Fruit fly (Drosophila melanogaster) whole organism, adult: Measurements from ENCODE around the gene CG12523.

ENCODE experiments used
- CG11617 ChIP-seq: fragments of 200-800 bp; sonication (Bioruptor generic); optimal IDR thresholded peaks from 2 replicates; lab custom pipeline; 2017; ENCODE audit warnings: mild to moderate bottlenecking, missing biosample characterization, missing genetic modification reagents, missing genetic modification characterization
- CG12768 ChIP-seq: fragments of 200-800 bp; sonication (Bioruptor generic); optimal IDR thresholded peaks from 2 replicates; lab custom pipeline; 2017; ENCODE audit warnings: missing biosample characterization, missing genetic modification characterization, mild to moderate bottlenecking, moderate library complexity, missing genetic modification reagents
- CG14711 ChIP-seq: fragments of 200-800 bp; sonication (Bioruptor generic); optimal IDR thresholded peaks from 2 replicates; lab custom pipeline; 2018; ENCODE audit warnings: missing biosample characterization, mild to moderate bottlenecking, missing genetic modification characterization, moderate library complexity
- CG1620 ChIP-seq: fragments of 200-800 bp; sonication (Bioruptor generic); optimal IDR thresholded peaks from 2 replicates; lab custom pipeline; 2016; ENCODE audit warnings: missing biosample characterization, missing genetic modification characterization
- CG33017 ChIP-seq: fragments of 200-800 bp; sonication (Bioruptor generic); optimal IDR thresholded peaks from 2 replicates; lab custom pipeline; 2018; ENCODE audit warnings: missing biosample characterization, mild to moderate bottlenecking, missing genetic modification characterization, moderate library complexity
- CG5204 ChIP-seq: fragments of 200-800 bp; sonication (Bioruptor generic); optimal IDR thresholded peaks from 2 replicates; lab custom pipeline; 2016; ENCODE audit warnings: missing biosample characterization, missing genetic modification characterization
- CG7045 ChIP-seq: fragments of 200-800 bp; sonication (Bioruptor generic); optimal IDR thresholded peaks from 2 replicates; lab custom pipeline; 2017; ENCODE audit warnings: missing biosample characterization, mild to moderate bottlenecking, missing genetic modification characterization
- CG7101 ChIP-seq: fragments of 200-800 bp; sonication (Bioruptor generic); optimal IDR thresholded peaks from 2 replicates; lab custom pipeline; 2018; ENCODE audit warnings: missing biosample characterization, mild to moderate bottlenecking, missing genetic modification characterization, moderate library complexity
- Clk ChIP-seq: fragments of 200-800 bp; sonication (Bioruptor generic); optimal IDR thresholded peaks from 2 replicates; lab custom pipeline; 2017; ENCODE audit warnings: missing biosample characterization, missing genetic modification characterization
- Crg-1 ChIP-seq: fragments of 200-800 bp; sonication (Bioruptor generic); optimal IDR thresholded peaks from 2 replicates; lab custom pipeline; 2016; ENCODE audit warnings: missing biosample characterization, missing genetic modification characterization
- Hr96 ChIP-seq: fragments of 200-800 bp; sonication (Bioruptor generic); optimal IDR thresholded peaks from 2 replicates; lab custom pipeline; 2016; ENCODE audit warnings: missing biosample characterization, missing genetic modification characterization
- Mnt ChIP-seq: fragments of 200-800 bp; sonication (Bioruptor generic); optimal IDR thresholded peaks from 2 replicates; lab custom pipeline; 2016; ENCODE audit warnings: missing biosample characterization, mild to moderate bottlenecking, missing genetic modification characterization
- bab1 ChIP-seq: fragments of 200-800 bp; sonication (Bioruptor generic); optimal IDR thresholded peaks from 3 replicates; lab custom pipeline; 2019; ENCODE audit warnings: missing biosample characterization, mild to moderate bottlenecking, missing genetic modification characterization, moderate library complexity
- cic ChIP-seq: fragments of 200-800 bp; sonication (Bioruptor generic); optimal IDR thresholded peaks from 2 replicates; lab custom pipeline; 2017; ENCODE audit warnings: missing biosample characterization, mild to moderate bottlenecking, missing genetic modification characterization, moderate library complexity
- cnc ChIP-seq, 2 experiments: fragments of >200 bp; optimal IDR thresholded peaks; 2 replicates each; lab custom pipeline; 2017
- kay ChIP-seq: fragments of 200-800 bp; sonication (Bioruptor generic); peaks from one replicate; lab custom pipeline; 2016; ENCODE audit warnings: missing biosample characterization, missing genetic modification characterization, borderline replicate concordance
- ovo ChIP-seq: fragments of 200-800 bp; sonication (Bioruptor generic); optimal IDR thresholded peaks from 2 replicates; lab custom pipeline; 2016; ENCODE audit warnings: missing biosample characterization, missing genetic modification characterization
- pad ChIP-seq: fragments of 200-800 bp; sonication (Bioruptor generic); optimal IDR thresholded peaks from 3 replicates; lab custom pipeline; 2017; ENCODE audit warnings: missing biosample characterization, missing genetic modification characterization, mild to moderate bottlenecking, moderate library complexity, missing genetic modification reagents
- tj ChIP-seq: fragments of 200-800 bp; sonication (Bioruptor generic); optimal IDR thresholded peaks from 3 replicates; lab custom pipeline; 2017; ENCODE audit warnings: missing biosample characterization, mild to moderate bottlenecking, missing genetic modification characterization, moderate library complexity
- toe ChIP-seq: fragments of 200-800 bp; sonication (Bioruptor generic); optimal IDR thresholded peaks from 2 replicates; lab custom pipeline; 2016; ENCODE audit warnings: missing biosample characterization, missing genetic modification characterization

The CG12523 gene

dm6 chr3L:10779291-10779690 is 21.7 kb upstream of the CG12523 start:
- TF ChIP-seq cnc (optimal IDR thresholded peaks at IDR 0.05; lab: Kevin White, UChicago) (no peak), toe (no peak), CG5204 (GFP tag; lab: Kevin White, UChicago) (no peak), Mnt (GFP tag; lab: Kevin White, UChicago) (no peak), tj (no peak), Crg-1 (no peak), CG14711 (no peak), CG1620 (no peak), kay (GFP tag; lab: Kevin White, UChicago) (no peak), Hr96 (GFP tag; lab: Kevin White, UChicago) (no peak), pad (no peak)

- TF ChIP-seq toe (no peak), Hr96 (GFP tag; lab: Kevin White, UChicago) (no peak), cnc (optimal IDR thresholded peaks at IDR 0.05; lab: Kevin White, UChicago) (no peak), ovo (GFP tag; lab: Kevin White, UChicago) (no peak), pad (no peak), CG1620 (no peak)
Observed at dm6 chr3L:10781323-10781722, 19.7 kb upstream of the CG12523 start.

dm6 chr3L:10783015-10783675 is 17.8 kb upstream of the CG12523 start:
- no peak for TF ChIP-seq toe
- TF ChIP-seq Clk (GFP tag; lab: Kevin White, UChicago) = no peak

dm6 chr3L:10784566-10785003 is 16.4 kb upstream of the CG12523 start:
- peak; percentile 83 for TF ChIP-seq CG12768 (GFP tag; lab: Kevin White, UChicago)
- peak; percentile 65 for TF ChIP-seq CG14711
- peak; percentile 56 for TF ChIP-seq pad
- no peak for TF ChIP-seq cnc (optimal IDR thresholded peaks at IDR 0.05; lab: Kevin White, UChicago)
- peak; percentile 75 for TF ChIP-seq CG7045 (GFP tag; lab: Kevin White, UChicago)
- peak; percentile 60 for TF ChIP-seq Clk (GFP tag; lab: Kevin White, UChicago)
- no peak for TF ChIP-seq kay (GFP tag; lab: Kevin White, UChicago)
- TF ChIP-seq bab1 (GFP tag; lab: Kevin White, UChicago) = peak; percentile 43
- no peak for TF ChIP-seq Mnt (GFP tag; lab: Kevin White, UChicago)
- TF ChIP-seq CG5204 (GFP tag; lab: Kevin White, UChicago) = peak; percentile 6
- TF ChIP-seq CG1620 = no peak
- no peak for TF ChIP-seq ovo (GFP tag; lab: Kevin White, UChicago)
- TF ChIP-seq cic (GFP tag; lab: Kevin White, UChicago) = peak; percentile 24
- peak; percentile 35 for TF ChIP-seq tj
- no peak for TF ChIP-seq Crg-1
- peak; percentile 75 for TF ChIP-seq CG33017
- TF ChIP-seq Hr96 (GFP tag; lab: Kevin White, UChicago) = no peak
- peak; percentile 76 for TF ChIP-seq CG11617 (GFP tag; lab: Kevin White, UChicago)
- TF ChIP-seq toe = no peak
- peak; percentile 71 for TF ChIP-seq CG7101 (tag; lab: Kevin White, UChicago)

dm6 chr3L:10785988-10786706 is 14.8 kb upstream of the CG12523 start:
- TF ChIP-seq CG33017 = no peak
- no peak for TF ChIP-seq cic (GFP tag; lab: Kevin White, UChicago)
- no peak for TF ChIP-seq CG7101 (tag; lab: Kevin White, UChicago)
- no peak for TF ChIP-seq CG5204 (GFP tag; lab: Kevin White, UChicago)
- TF ChIP-seq pad = no peak
- no peak for TF ChIP-seq bab1 (GFP tag; lab: Kevin White, UChicago)
- TF ChIP-seq kay (GFP tag; lab: Kevin White, UChicago) = no peak
- TF ChIP-seq CG7045 (GFP tag; lab: Kevin White, UChicago) = no peak
- no peak for TF ChIP-seq ovo (GFP tag; lab: Kevin White, UChicago)
- no peak for TF ChIP-seq Mnt (GFP tag; lab: Kevin White, UChicago)
- TF ChIP-seq Hr96 (GFP tag; lab: Kevin White, UChicago) = no peak
- TF ChIP-seq tj = no peak
- no peak for TF ChIP-seq CG14711
- no peak for TF ChIP-seq Crg-1
- TF ChIP-seq CG11617 (GFP tag; lab: Kevin White, UChicago) = no peak
- TF ChIP-seq CG12768 (GFP tag; lab: Kevin White, UChicago) = no peak
- no peak for TF ChIP-seq toe
- TF ChIP-seq CG1620 = no peak
- TF ChIP-seq Clk (GFP tag; lab: Kevin White, UChicago) = no peak

dm6 chr3L:10787652-10788330 is 13.2 kb upstream of the CG12523 start:
- TF ChIP-seq kay (GFP tag; lab: Kevin White, UChicago) = no peak
- TF ChIP-seq CG33017 = no peak
- TF ChIP-seq CG1620 = no peak
- TF ChIP-seq bab1 (GFP tag; lab: Kevin White, UChicago) = no peak
- TF ChIP-seq cnc (optimal IDR thresholded peaks at IDR 0.05; lab: Kevin White, UChicago) = no peak
- no peak for TF ChIP-seq tj
- TF ChIP-seq toe = no peak
- no peak for TF ChIP-seq Clk (GFP tag; lab: Kevin White, UChicago)
- no peak for TF ChIP-seq CG11617 (GFP tag; lab: Kevin White, UChicago)
- TF ChIP-seq cic (GFP tag; lab: Kevin White, UChicago) = no peak
- TF ChIP-seq CG7045 (GFP tag; lab: Kevin White, UChicago) = no peak
- TF ChIP-seq Mnt (GFP tag; lab: Kevin White, UChicago) = no peak
- TF ChIP-seq Hr96 (GFP tag; lab: Kevin White, UChicago) = no peak
- no peak for TF ChIP-seq pad
- no peak for TF ChIP-seq CG7101 (tag; lab: Kevin White, UChicago)
- no peak for TF ChIP-seq CG12768 (GFP tag; lab: Kevin White, UChicago)
- no peak for TF ChIP-seq Crg-1
